Worm (Caenorhabditis elegans) whole organism, L3 larva: Measurements from ENCODE around the gene pcp-1.

Experiments
- R02D3.7 ChIP-seq: fragments of 150-350 bp; optimal IDR thresholded peaks from 2 replicates; lab custom pipeline; 2014; ENCODE audit warnings: missing biosample characterization, missing genetic modification characterization
- ZK546.5 ChIP-seq: sonication (generic microtip); optimal IDR thresholded peaks from 2 replicates; lab custom pipeline; 2017; ENCODE audit warnings: missing biosample characterization, missing genetic modification characterization
- aly-2 ChIP-seq: fragments of 150-350 bp; optimal IDR thresholded peaks from 2 replicates; lab custom pipeline; 2014; ENCODE audit warnings: missing biosample characterization, missing genetic modification characterization
- ama-1 ChIP-seq: fragments of 150-350 bp; optimal IDR thresholded peaks from 2 replicates; lab custom pipeline; 2018
- ceh-28 ChIP-seq: fragments of 150-350 bp; optimal IDR thresholded peaks from 2 replicates; lab custom pipeline; 2014; ENCODE audit warnings: missing biosample characterization, missing genetic modification reagents, missing genetic modification characterization
- ceh-82 ChIP-seq: fragments of 150-350 bp; optimal IDR thresholded peaks from 2 replicates; lab custom pipeline; 2014; ENCODE audit warnings: missing biosample characterization, missing genetic modification characterization
- ceh-9 ChIP-seq: sonication (generic microtip); optimal IDR thresholded peaks from 2 replicates; lab custom pipeline; 2018; ENCODE audit warnings: missing biosample characterization, missing genetic modification characterization
- daf-12 ChIP-seq: fragments of 150-350 bp; optimal IDR thresholded peaks from 2 replicates; lab custom pipeline; 2014; ENCODE audit warnings: missing biosample characterization, missing genetic modification reagents, missing genetic modification characterization
- egl-27 ChIP-seq: sonication (generic microtip); optimal IDR thresholded peaks from 4 replicates; lab custom pipeline; 2017; ENCODE audit warnings: missing biosample characterization, missing genetic modification reagents, missing genetic modification characterization
- egl-5 ChIP-seq: fragments of 150-350 bp; optimal IDR thresholded peaks from 2 replicates; lab custom pipeline; 2017; ENCODE audit warnings: missing biosample characterization, missing genetic modification reagents, missing genetic modification characterization, inconsistent platforms
- elt-2 ChIP-seq: sonication (generic microtip); optimal IDR thresholded peaks from 2 replicates; lab custom pipeline; 2016; ENCODE audit warnings: missing genetic modification reagents, mild to moderate bottlenecking, missing genetic modification characterization, missing compliant biosample characterization
- elt-3 ChIP-seq, 3 experiments: fragments of 150-350 bp in 1 of 3; sonication (generic microtip) in 2 of 3; optimal IDR thresholded peaks; 2 replicates in 2 of 3; 4 replicates in 1 of 3; lab custom pipeline; 2014 to 2017; ENCODE audit warnings: missing biosample characterization in 3 of 3, missing genetic modification characterization in 3 of 3
- fkh-10 ChIP-seq: sonication (generic microtip); optimal IDR thresholded peaks from 2 replicates; lab custom pipeline; 2017; ENCODE audit warnings: missing biosample characterization, missing genetic modification reagents, missing genetic modification characterization
- fos-1 ChIP-seq: fragments of 150-350 bp; optimal IDR thresholded peaks from 2 replicates; lab custom pipeline; 2014; ENCODE audit warnings: missing biosample characterization, missing genetic modification characterization
- hmg-11 ChIP-seq: sonication (generic microtip); optimal IDR thresholded peaks from 2 replicates; lab custom pipeline; 2016; ENCODE audit warnings: missing genetic modification characterization, missing compliant biosample characterization
- lin-15B ChIP-seq: fragments of 150-350 bp; optimal IDR thresholded peaks from 2 replicates; lab custom pipeline; 2014; ENCODE audit warnings: missing biosample characterization, missing genetic modification characterization
- lin-39 ChIP-seq: fragments of 150-350 bp; optimal IDR thresholded peaks from 2 replicates; lab custom pipeline; 2018; ENCODE audit warnings: missing biosample characterization, missing genetic modification reagents, missing genetic modification characterization
- lsy-12 ChIP-seq: sonication (generic microtip); optimal IDR thresholded peaks from 2 replicates; lab custom pipeline; 2016; ENCODE audit warnings: mild to moderate bottlenecking, missing genetic modification characterization, missing compliant biosample characterization
- nfya-1 ChIP-seq: sonication (generic microtip); optimal IDR thresholded peaks from 2 replicates; lab custom pipeline; 2017; ENCODE audit warnings: missing genetic modification characterization, mild to moderate bottlenecking, missing compliant biosample characterization, antibody characterized with exemption, moderate library complexity; ENCODE audit not compliant: insufficient read depth
- nhr-11 ChIP-seq: fragments of 150-350 bp; optimal IDR thresholded peaks from 2 replicates; lab custom pipeline; 2014; ENCODE audit warnings: missing biosample characterization, missing genetic modification characterization
- nhr-12 ChIP-seq: fragments of 150-350 bp; optimal IDR thresholded peaks from 2 replicates; lab custom pipeline; 2014; ENCODE audit warnings: missing biosample characterization, missing genetic modification characterization
- nhr-23 ChIP-seq: fragments of 150-350 bp; optimal IDR thresholded peaks from 2 replicates; lab custom pipeline; 2014; ENCODE audit warnings: missing biosample characterization, missing genetic modification reagents, missing genetic modification characterization
- nhr-237 ChIP-seq: fragments of 150-350 bp; optimal IDR thresholded peaks from 2 replicates; lab custom pipeline; 2014; ENCODE audit warnings: missing biosample characterization, missing genetic modification characterization
- nhr-25 ChIP-seq: sonication (generic microtip); optimal IDR thresholded peaks from 2 replicates; lab custom pipeline; 2017; ENCODE audit warnings: missing biosample characterization, missing genetic modification characterization
- nhr-43 ChIP-seq: sonication (generic microtip); optimal IDR thresholded peaks from 2 replicates; lab custom pipeline; 2016; ENCODE audit warnings: mild to moderate bottlenecking, missing genetic modification characterization, missing compliant biosample characterization; ENCODE audit not compliant: poor library complexity, severe bottlenecking
- nhr-76 ChIP-seq: fragments of 150-350 bp; sonication (generic microtip); optimal IDR thresholded peaks from 5 replicates; lab custom pipeline; 2014; ENCODE audit warnings: missing biosample characterization, missing genetic modification characterization
- pha-4 ChIP-seq: fragments of 150-350 bp; optimal IDR thresholded peaks from 2 replicates; lab custom pipeline; 2014; ENCODE audit warnings: missing biosample characterization, missing genetic modification reagents, missing genetic modification characterization
- snpc-4 ChIP-seq: fragments of 150-350 bp; optimal IDR thresholded peaks from 2 replicates; lab custom pipeline; 2014; ENCODE audit warnings: missing biosample characterization, missing genetic modification characterization
- tbx-2 ChIP-seq: sonication (generic microtip); optimal IDR thresholded peaks from 2 replicates; lab custom pipeline; 2016; ENCODE audit warnings: mild to moderate bottlenecking, missing genetic modification characterization, missing compliant biosample characterization
- unc-39 ChIP-seq: sonication (generic microtip); optimal IDR thresholded peaks from 4 replicates; lab custom pipeline; 2017; ENCODE audit warnings: missing biosample characterization, missing genetic modification characterization
- unc-62 ChIP-seq: fragments of 150-350 bp; sonication (generic microtip); optimal IDR thresholded peaks from 4 replicates; lab custom pipeline; 2014; ENCODE audit warnings: missing biosample characterization, missing genetic modification reagents, missing genetic modification characterization
- ztf-11 ChIP-seq: fragments of 150-350 bp; optimal IDR thresholded peaks from 2 replicates; lab custom pipeline; 2014; ENCODE audit warnings: missing biosample characterization, missing genetic modification characterization
- ztf-4 ChIP-seq: fragments of 150-350 bp; optimal IDR thresholded peaks from 2 replicates; lab custom pipeline; 2014; ENCODE audit warnings: missing biosample characterization, missing genetic modification characterization

pcp-1 gene

ce11 chrIII:7767415-7767814 is 8.7 kb downstream of the pcp-1 start, which contains the start of gene ZK686.5:
Gene ZK686.5 (minus strand): TSS chrIII:7767515.
- TF ChIP-seq nhr-25 (tag; lab: Kevin White, UChicago), result no peak
- TF ChIP-seq hmg-11 (tag; lab: Kevin White, UChicago), result no peak
- TF ChIP-seq ztf-4 (tag; lab: Kevin White, UChicago), result no peak
- TF ChIP-seq unc-62, result no peak
- TF ChIP-seq aly-2 (tag; lab: Kevin White, UChicago), result no peak
- TF ChIP-seq nhr-76 (tag; lab: Kevin White, UChicago), result no peak
- no peak for TF ChIP-seq tbx-2 (tag; lab: Kevin White, UChicago)
- no peak for TF ChIP-seq nhr-12 (tag; lab: Kevin White, UChicago)
- TF ChIP-seq nhr-11 (tag; lab: Kevin White, UChicago), result no peak
- no peak for TF ChIP-seq nhr-43 (tag; lab: Kevin White, UChicago)
- no peak for TF ChIP-seq daf-12
- no peak for TF ChIP-seq ZK546.5 (tag; lab: Kevin White, UChicago)
- no peak for TF ChIP-seq ceh-9 (tag; lab: Kevin White, UChicago)

- TF ChIP-seq ama-1, result peak; percentile 38
- no peak for TF ChIP-seq aly-2 (tag; lab: Kevin White, UChicago)
- no peak for TF ChIP-seq ceh-82 (tag; lab: Kevin White, UChicago)
- TF ChIP-seq unc-39 (tag; lab: Kevin White, UChicago), result no peak
Observed at ce11 chrIII:7768963-7769362, 10.3 kb downstream of the pcp-1 start, which contains the start of gene ZK686.3. Gene ZK686.3 (minus strand): TSS chrIII:7769063.

ce11 chrIII:7769965-7770364 is 11.3 kb downstream of the pcp-1 start, which contains the start of gene snu-23:
Gene snu-23 (minus strand): TSS chrIII:7770120.
- TF ChIP-seq fkh-10 (GFP tag; lab: Kevin White, UChicago), result no peak
- peak; percentile 7 for TF ChIP-seq hmg-11 (tag; lab: Kevin White, UChicago)
- no peak for TF ChIP-seq ceh-28 (tag; lab: Kevin White, UChicago)
- TF ChIP-seq lin-15B, result peak; percentile 30
- peak; percentile 74 for TF ChIP-seq nfya-1 (tag; lab: Kevin White, UChicago)
- no peak for TF ChIP-seq egl-27 (tag; lab: Kevin White, UChicago)
- TF ChIP-seq lin-39 (tag; lab: Kevin White, UChicago), result peak; percentile 27
- peak; percentile 26 for TF ChIP-seq pha-4 (tag; lab: Kevin White, UChicago)

- TF ChIP-seq snpc-4 (peak; percentile 20), elt-2 (tag; lab: Kevin White, UChicago) (peak; percentile 26), nfya-1 (tag; lab: Kevin White, UChicago) (peak; percentile 61), lin-15B (peak; percentile 70), hmg-11 (tag; lab: Kevin White, UChicago) (peak; percentile 42), nhr-23 (tag; lab: Kevin White, UChicago) (peak; percentile 23), R02D3.7 (peak; percentile 37), pha-4 (tag; lab: Kevin White, UChicago) (peak; percentile 37), nhr-25 (tag; lab: Kevin White, UChicago) (peak; percentile 8), lsy-12 (peak; percentile 50)
Observed at ce11 chrIII:7770986-7771385, 12.3 kb downstream of the pcp-1 start.

- no peak for TF ChIP-seq nfya-1 (tag; lab: Kevin White, UChicago)
- TF ChIP-seq ztf-4 (tag; lab: Kevin White, UChicago), result no peak
- no peak for TF ChIP-seq fos-1 (tag; lab: Kevin White, UChicago)
- TF ChIP-seq ztf-11 (tag; lab: Kevin White, UChicago), result no peak
- no peak for TF ChIP-seq nhr-237
- no peak for TF ChIP-seq egl-5 (tag; lab: Kevin White, UChicago)
- no peak for TF ChIP-seq aly-2 (tag; lab: Kevin White, UChicago)
- no peak for TF ChIP-seq nhr-11 (tag; lab: Kevin White, UChicago)
- TF ChIP-seq elt-3 (tag; optimal IDR thresholded peaks at IDR 0.05; lab: Kevin White, UChicago), result no peak
- TF ChIP-seq pha-4 (tag; lab: Kevin White, UChicago), result no peak
- TF ChIP-seq fkh-10 (GFP tag; lab: Kevin White, UChicago), result no peak
- TF ChIP-seq hmg-11 (tag; lab: Kevin White, UChicago), result no peak
Observed at ce11 chrIII:7772901-7773300, 14.2 kb downstream of the pcp-1 start, which contains the start of the genes ZK686.6 and ZK686.1. Gene ZK686.6 (minus strand): TSS chrIII:7773001. Gene ZK686.1 (plus strand): TSS chrIII:7773134.
